Worm (Caenorhabditis elegans) whole organism, L3 larva: Measurements from ENCODE around the gene hgap-2.

ENCODE experiments used
- R02D3.7 ChIP-seq: fragments of 150-350 bp; optimal IDR thresholded peaks from 2 replicates; lab custom pipeline; 2014; ENCODE audit warnings: missing biosample characterization, missing genetic modification characterization
- aly-2 ChIP-seq: fragments of 150-350 bp; optimal IDR thresholded peaks from 2 replicates; lab custom pipeline; 2014; ENCODE audit warnings: missing biosample characterization, missing genetic modification characterization
- ama-1 ChIP-seq: fragments of 150-350 bp; optimal IDR thresholded peaks from 2 replicates; lab custom pipeline; 2018
- ceh-16 ChIP-seq: sonication (generic microtip); optimal IDR thresholded peaks from 2 replicates; lab custom pipeline; 2017; ENCODE audit warnings: missing biosample characterization, missing genetic modification characterization
- ceh-82 ChIP-seq: fragments of 150-350 bp; optimal IDR thresholded peaks from 2 replicates; lab custom pipeline; 2014; ENCODE audit warnings: missing biosample characterization, missing genetic modification characterization
- ceh-9 ChIP-seq: sonication (generic microtip); optimal IDR thresholded peaks from 2 replicates; lab custom pipeline; 2018; ENCODE audit warnings: missing biosample characterization, missing genetic modification characterization
- daf-12 ChIP-seq: fragments of 150-350 bp; optimal IDR thresholded peaks from 2 replicates; lab custom pipeline; 2014; ENCODE audit warnings: missing biosample characterization, missing genetic modification reagents, missing genetic modification characterization
- egl-27 ChIP-seq: sonication (generic microtip); optimal IDR thresholded peaks from 4 replicates; lab custom pipeline; 2017; ENCODE audit warnings: missing biosample characterization, missing genetic modification reagents, missing genetic modification characterization
- elt-2 ChIP-seq: sonication (generic microtip); optimal IDR thresholded peaks from 2 replicates; lab custom pipeline; 2016; ENCODE audit warnings: missing genetic modification reagents, mild to moderate bottlenecking, missing genetic modification characterization, missing compliant biosample characterization
- elt-3 ChIP-seq, 3 experiments: fragments of 150-350 bp in 1 of 3; sonication (generic microtip) in 2 of 3; optimal IDR thresholded peaks; 2 replicates in 2 of 3; 4 replicates in 1 of 3; lab custom pipeline; 2014 to 2017; ENCODE audit warnings: missing biosample characterization in 3 of 3, missing genetic modification characterization in 3 of 3
- fkh-10 ChIP-seq: sonication (generic microtip); optimal IDR thresholded peaks from 2 replicates; lab custom pipeline; 2017; ENCODE audit warnings: missing biosample characterization, missing genetic modification reagents, missing genetic modification characterization
- fkh-2 ChIP-seq: fragments of 150-350 bp; optimal IDR thresholded peaks from 2 replicates; lab custom pipeline; 2014; ENCODE audit warnings: missing biosample characterization, missing genetic modification reagents, missing genetic modification characterization
- fos-1 ChIP-seq: fragments of 150-350 bp; optimal IDR thresholded peaks from 2 replicates; lab custom pipeline; 2014; ENCODE audit warnings: missing biosample characterization, missing genetic modification characterization
- lin-15B ChIP-seq: fragments of 150-350 bp; optimal IDR thresholded peaks from 2 replicates; lab custom pipeline; 2014; ENCODE audit warnings: missing biosample characterization, missing genetic modification characterization
- lin-39 ChIP-seq: fragments of 150-350 bp; optimal IDR thresholded peaks from 2 replicates; lab custom pipeline; 2018; ENCODE audit warnings: missing biosample characterization, missing genetic modification reagents, missing genetic modification characterization
- mdl-1 ChIP-seq: fragments of 150-350 bp; optimal IDR thresholded peaks from 2 replicates; lab custom pipeline; 2014; ENCODE audit warnings: missing biosample characterization, missing genetic modification characterization
- mml-1 ChIP-seq: fragments of 150-350 bp; sonication (generic microtip); optimal IDR thresholded peaks from 3 replicates; lab custom pipeline; 2014; ENCODE audit warnings: missing biosample characterization, missing genetic modification characterization
- nfya-1 ChIP-seq: sonication (generic microtip); optimal IDR thresholded peaks from 2 replicates; lab custom pipeline; 2017; ENCODE audit warnings: missing genetic modification characterization, mild to moderate bottlenecking, missing compliant biosample characterization, antibody characterized with exemption, moderate library complexity; ENCODE audit not compliant: insufficient read depth
- nhr-23 ChIP-seq: fragments of 150-350 bp; optimal IDR thresholded peaks from 2 replicates; lab custom pipeline; 2014; ENCODE audit warnings: missing biosample characterization, missing genetic modification reagents, missing genetic modification characterization
- nhr-237 ChIP-seq: fragments of 150-350 bp; optimal IDR thresholded peaks from 2 replicates; lab custom pipeline; 2014; ENCODE audit warnings: missing biosample characterization, missing genetic modification characterization
- nhr-25 ChIP-seq: sonication (generic microtip); optimal IDR thresholded peaks from 2 replicates; lab custom pipeline; 2017; ENCODE audit warnings: missing biosample characterization, missing genetic modification characterization
- nhr-28 ChIP-seq: fragments of 150-350 bp; optimal IDR thresholded peaks from 2 replicates; lab custom pipeline; 2014; ENCODE audit warnings: missing biosample characterization, missing genetic modification characterization
- nhr-67 ChIP-seq: fragments of 150-350 bp; optimal IDR thresholded peaks from 2 replicates; lab custom pipeline; 2014; ENCODE audit warnings: missing biosample characterization, missing genetic modification characterization
- nhr-76 ChIP-seq: fragments of 150-350 bp; sonication (generic microtip); optimal IDR thresholded peaks from 5 replicates; lab custom pipeline; 2014; ENCODE audit warnings: missing biosample characterization, missing genetic modification characterization
- nhr-77 ChIP-seq: fragments of 150-350 bp; optimal IDR thresholded peaks from 2 replicates; lab custom pipeline; 2014; ENCODE audit warnings: missing biosample characterization, missing genetic modification characterization
- pha-4 ChIP-seq: fragments of 150-350 bp; optimal IDR thresholded peaks from 2 replicates; lab custom pipeline; 2014; ENCODE audit warnings: missing biosample characterization, missing genetic modification reagents, missing genetic modification characterization
- pqm-1 ChIP-seq: fragments of 150-350 bp; optimal IDR thresholded peaks from 2 replicates; lab custom pipeline; 2017; ENCODE audit warnings: missing biosample characterization, missing genetic modification characterization, inconsistent platforms
- skn-1 ChIP-seq: fragments of 150-350 bp; optimal IDR thresholded peaks from 2 replicates; lab custom pipeline; 2014; ENCODE audit warnings: missing biosample characterization, missing genetic modification characterization
- snpc-4 ChIP-seq: fragments of 150-350 bp; optimal IDR thresholded peaks from 2 replicates; lab custom pipeline; 2014; ENCODE audit warnings: missing biosample characterization, missing genetic modification characterization
- tbx-2 ChIP-seq: sonication (generic microtip); optimal IDR thresholded peaks from 2 replicates; lab custom pipeline; 2016; ENCODE audit warnings: mild to moderate bottlenecking, missing genetic modification characterization, missing compliant biosample characterization
- unc-62 ChIP-seq: fragments of 150-350 bp; sonication (generic microtip); optimal IDR thresholded peaks from 4 replicates; lab custom pipeline; 2014; ENCODE audit warnings: missing biosample characterization, missing genetic modification reagents, missing genetic modification characterization
- zag-1 ChIP-seq: fragments of 150-350 bp; optimal IDR thresholded peaks from 2 replicates; lab custom pipeline; 2014; ENCODE audit warnings: missing biosample characterization, missing genetic modification characterization
- ztf-11 ChIP-seq: fragments of 150-350 bp; optimal IDR thresholded peaks from 2 replicates; lab custom pipeline; 2014; ENCODE audit warnings: missing biosample characterization, missing genetic modification characterization
- ztf-4 ChIP-seq: fragments of 150-350 bp; optimal IDR thresholded peaks from 2 replicates; lab custom pipeline; 2014; ENCODE audit warnings: missing biosample characterization, missing genetic modification characterization

The hgap-2 gene

ce11 chrII:8643627-8644356 lies 40.9 kb downstream of the hgap-2 start:
- TF ChIP-seq pha-4 (tag; lab: Kevin White, UChicago): peak; percentile 20
- peak; percentile 7 for TF ChIP-seq unc-62
- no peak for TF ChIP-seq ama-1 (lab: Kevin White, UChicago)
- no peak for TF ChIP-seq mml-1 (tag; lab: Kevin White, UChicago)
- no peak for TF ChIP-seq nhr-28
- TF ChIP-seq lin-39 (tag; lab: Kevin White, UChicago): peak; percentile 31
- no peak for TF ChIP-seq R02D3.7

ce11 chrII:8642376-8642775 lies 42.3 kb downstream of the hgap-2 start:
- no peak for TF ChIP-seq nhr-67 (tag; lab: Kevin White, UChicago)
- no peak for TF ChIP-seq fos-1 (tag; lab: Kevin White, UChicago)
- TF ChIP-seq ceh-16 (tag; lab: Kevin White, UChicago): no peak
- no peak for TF ChIP-seq lin-15B
- TF ChIP-seq, all 47 proteins: peak for 0

ce11 chrII:8641131-8641530 lies 43.6 kb downstream of the hgap-2 start, which contains the start of gene D2085.7:
Gene D2085.7 (plus strand): TSS chrII:8641381.
- TF ChIP-seq nhr-237 (tag; lab: Kevin White, UChicago): no peak
- no peak for TF ChIP-seq mdl-1 (tag; lab: Kevin White, UChicago)
- TF ChIP-seq zag-1 (tag; lab: Kevin White, UChicago): no peak
- TF ChIP-seq aly-2 (tag; lab: Kevin White, UChicago): no peak
- TF ChIP-seq fos-1 (tag; lab: Kevin White, UChicago): no peak
- TF ChIP-seq elt-2 (tag; lab: Kevin White, UChicago): peak; percentile 24
- TF ChIP-seq nhr-76 (tag; lab: Kevin White, UChicago): no peak
- no peak for TF ChIP-seq unc-62
- no peak for TF ChIP-seq nhr-28
- TF ChIP-seq snpc-4 (tag; lab: Kevin White, UChicago): no peak
- no peak for TF ChIP-seq lin-39 (tag; lab: Kevin White, UChicago)
- TF ChIP-seq ztf-4 (tag; lab: Kevin White, UChicago): no peak
- no peak for TF ChIP-seq ceh-9 (tag; lab: Kevin White, UChicago)
- TF ChIP-seq egl-27 (tag; lab: Kevin White, UChicago): no peak
- TF ChIP-seq pqm-1 (tag; lab: Kevin White, UChicago): no peak
- no peak for TF ChIP-seq skn-1
- TF ChIP-seq ztf-11 (tag; lab: Kevin White, UChicago): no peak
- no peak for TF ChIP-seq tbx-2 (tag; lab: Kevin White, UChicago)
- TF ChIP-seq nhr-23 (tag; lab: Kevin White, UChicago): peak; percentile 25
- TF ChIP-seq fkh-2 (tag; lab: Kevin White, UChicago): no peak
- no peak for TF ChIP-seq ceh-82 (tag; lab: Kevin White, UChicago)
- TF ChIP-seq daf-12 (tag; lab: Kevin White, UChicago): no peak
- no peak for TF ChIP-seq mml-1 (tag; lab: Kevin White, UChicago)
- TF ChIP-seq nhr-25 (tag; lab: Kevin White, UChicago): peak; percentile 37
- TF ChIP-seq elt-3 (tag; optimal IDR thresholded peaks at IDR 0.05; lab: Kevin White, UChicago): no peak
- TF ChIP-seq nfya-1 (tag; lab: Kevin White, UChicago): no peak
- no peak for TF ChIP-seq nhr-77 (tag; lab: Kevin White, UChicago)

- no peak for TF ChIP-seq ztf-4 (tag; lab: Kevin White, UChicago)
- peak; percentile 22 for TF ChIP-seq pqm-1 (tag; lab: Kevin White, UChicago)
- TF ChIP-seq nfya-1 (tag; lab: Kevin White, UChicago): peak; percentile 18
- TF ChIP-seq pha-4 (tag; lab: Kevin White, UChicago): peak; percentile 45
- peak; percentile 29 for TF ChIP-seq elt-2 (tag; lab: Kevin White, UChicago)
- TF ChIP-seq ceh-9 (tag; lab: Kevin White, UChicago): no peak
These were observed 44.2 kb downstream of the hgap-2 start for ce11 chrII:8640503-8640902.

ce11 chrII:8639553-8639952 lies 45.2 kb downstream of the hgap-2 start:
- no peak for TF ChIP-seq tbx-2 (tag; lab: Kevin White, UChicago)
- no peak for TF ChIP-seq fkh-10 (GFP tag; lab: Kevin White, UChicago)
- TF ChIP-seq skn-1: no peak
- TF ChIP-seq lin-15B: no peak
